Fruit fly (Drosophila melanogaster): ENCODE results near the gene CG43867.

- TF ChIP-seq EcR (GFP tag; optimal IDR thresholded peaks at IDR 0.05) (no peak), Dll (optimal IDR thresholded peaks at IDR 0.05) (no peak), usp (GFP tag; optimal IDR thresholded peaks at IDR 0.05) (no peak), psq (optimal IDR thresholded peaks at IDR 0.05) (no peak), CG8478 (optimal IDR thresholded peaks at IDR 0.05) (no peak)
These were observed 28.2 kb downstream of the CG43867 start for dm6 chrX:899407-900050.
